Fruit fly (Drosophila melanogaster) whole organism, adult: Measurements from ENCODE around the gene r2d2.

Source experiments
- CG11617 ChIP-seq: fragments of 200-800 bp; sonication (Bioruptor generic); optimal IDR thresholded peaks from 2 replicates; lab custom pipeline; 2017; ENCODE audit warnings: mild to moderate bottlenecking, missing biosample characterization, missing genetic modification reagents, missing genetic modification characterization
- CG12768 ChIP-seq: fragments of 200-800 bp; sonication (Bioruptor generic); optimal IDR thresholded peaks from 2 replicates; lab custom pipeline; 2017; ENCODE audit warnings: missing biosample characterization, missing genetic modification characterization, mild to moderate bottlenecking, moderate library complexity, missing genetic modification reagents
- CG14711 ChIP-seq: fragments of 200-800 bp; sonication (Bioruptor generic); optimal IDR thresholded peaks from 2 replicates; lab custom pipeline; 2018; ENCODE audit warnings: missing biosample characterization, mild to moderate bottlenecking, missing genetic modification characterization, moderate library complexity
- CG1620 ChIP-seq: fragments of 200-800 bp; sonication (Bioruptor generic); optimal IDR thresholded peaks from 2 replicates; lab custom pipeline; 2016; ENCODE audit warnings: missing biosample characterization, missing genetic modification characterization
- CG33017 ChIP-seq: fragments of 200-800 bp; sonication (Bioruptor generic); optimal IDR thresholded peaks from 2 replicates; lab custom pipeline; 2018; ENCODE audit warnings: missing biosample characterization, mild to moderate bottlenecking, missing genetic modification characterization, moderate library complexity
- CG5204 ChIP-seq: fragments of 200-800 bp; sonication (Bioruptor generic); optimal IDR thresholded peaks from 2 replicates; lab custom pipeline; 2016; ENCODE audit warnings: missing biosample characterization, missing genetic modification characterization
- CG7045 ChIP-seq: fragments of 200-800 bp; sonication (Bioruptor generic); optimal IDR thresholded peaks from 2 replicates; lab custom pipeline; 2017; ENCODE audit warnings: missing biosample characterization, mild to moderate bottlenecking, missing genetic modification characterization
- CG7101 ChIP-seq: fragments of 200-800 bp; sonication (Bioruptor generic); optimal IDR thresholded peaks from 2 replicates; lab custom pipeline; 2018; ENCODE audit warnings: missing biosample characterization, mild to moderate bottlenecking, missing genetic modification characterization, moderate library complexity
- Clk ChIP-seq: fragments of 200-800 bp; sonication (Bioruptor generic); optimal IDR thresholded peaks from 2 replicates; lab custom pipeline; 2017; ENCODE audit warnings: missing biosample characterization, missing genetic modification characterization
- Crg-1 ChIP-seq: fragments of 200-800 bp; sonication (Bioruptor generic); optimal IDR thresholded peaks from 2 replicates; lab custom pipeline; 2016; ENCODE audit warnings: missing biosample characterization, missing genetic modification characterization
- Hr96 ChIP-seq: fragments of 200-800 bp; sonication (Bioruptor generic); optimal IDR thresholded peaks from 2 replicates; lab custom pipeline; 2016; ENCODE audit warnings: missing biosample characterization, missing genetic modification characterization
- Mnt ChIP-seq: fragments of 200-800 bp; sonication (Bioruptor generic); optimal IDR thresholded peaks from 2 replicates; lab custom pipeline; 2016; ENCODE audit warnings: missing biosample characterization, mild to moderate bottlenecking, missing genetic modification characterization
- bab1 ChIP-seq: fragments of 200-800 bp; sonication (Bioruptor generic); optimal IDR thresholded peaks from 3 replicates; lab custom pipeline; 2019; ENCODE audit warnings: missing biosample characterization, mild to moderate bottlenecking, missing genetic modification characterization, moderate library complexity
- cic ChIP-seq: fragments of 200-800 bp; sonication (Bioruptor generic); optimal IDR thresholded peaks from 2 replicates; lab custom pipeline; 2017; ENCODE audit warnings: missing biosample characterization, mild to moderate bottlenecking, missing genetic modification characterization, moderate library complexity
- cnc ChIP-seq, 2 experiments: fragments of >200 bp; optimal IDR thresholded peaks; 2 replicates each; lab custom pipeline; 2017
- kay ChIP-seq: fragments of 200-800 bp; sonication (Bioruptor generic); peaks from one replicate; lab custom pipeline; 2016; ENCODE audit warnings: missing biosample characterization, missing genetic modification characterization, borderline replicate concordance
- ovo ChIP-seq: fragments of 200-800 bp; sonication (Bioruptor generic); optimal IDR thresholded peaks from 2 replicates; lab custom pipeline; 2016; ENCODE audit warnings: missing biosample characterization, missing genetic modification characterization
- pad ChIP-seq: fragments of 200-800 bp; sonication (Bioruptor generic); optimal IDR thresholded peaks from 3 replicates; lab custom pipeline; 2017; ENCODE audit warnings: missing biosample characterization, missing genetic modification characterization, mild to moderate bottlenecking, moderate library complexity, missing genetic modification reagents
- tj ChIP-seq: fragments of 200-800 bp; sonication (Bioruptor generic); optimal IDR thresholded peaks from 3 replicates; lab custom pipeline; 2017; ENCODE audit warnings: missing biosample characterization, mild to moderate bottlenecking, missing genetic modification characterization, moderate library complexity
- toe ChIP-seq: fragments of 200-800 bp; sonication (Bioruptor generic); optimal IDR thresholded peaks from 2 replicates; lab custom pipeline; 2016; ENCODE audit warnings: missing biosample characterization, missing genetic modification characterization

Gene r2d2

dm6 chr2L:7782788-7783401, 17.1 kb upstream of the r2d2 start, which contains the start of gene Brd7-9:
Gene Brd7-9, plus strand, starts transcription at chr2L:7782865.
- no peak for TF ChIP-seq Clk (GFP tag; lab: Kevin White, UChicago)
- no peak for TF ChIP-seq Crg-1 (GFP tag; lab: Kevin White, UChicago)
- peak; percentile 22 for TF ChIP-seq bab1
- TF ChIP-seq CG12768 (GFP tag; lab: Kevin White, UChicago) = peak; percentile 24
- no peak for TF ChIP-seq CG1620 (GFP tag; lab: Kevin White, UChicago)
- TF ChIP-seq cic = no peak
- peak; percentile 55 for TF ChIP-seq CG11617
- TF ChIP-seq Mnt (GFP tag; lab: Kevin White, UChicago) = no peak
- TF ChIP-seq cnc (optimal IDR thresholded peaks at IDR 0.05; lab: Kevin White, UChicago) = no peak
- TF ChIP-seq tj = peak; percentile 14
- peak; percentile 10 for TF ChIP-seq CG5204
- TF ChIP-seq CG7101 (tag; lab: Kevin White, UChicago) = peak; percentile 40
- no peak for TF ChIP-seq ovo (GFP tag; lab: Kevin White, UChicago)
- peak; percentile 34 for TF ChIP-seq pad (GFP tag; lab: Kevin White, UChicago)
- TF ChIP-seq CG7045 (GFP tag; lab: Kevin White, UChicago) = peak; percentile 40

dm6 chr2L:7788952-7789466, 10.9 kb upstream of the r2d2 start:
- TF ChIP-seq kay (GFP tag; lab: Kevin White, UChicago) = peak; percentile 24
- TF ChIP-seq Mnt (GFP tag; lab: Kevin White, UChicago) = peak; percentile 5
- TF ChIP-seq CG12768 (GFP tag; lab: Kevin White, UChicago) = no peak
- no peak for TF ChIP-seq CG14711
- no peak for TF ChIP-seq cnc (optimal IDR thresholded peaks at IDR 0.05; lab: Kevin White, UChicago)
- TF ChIP-seq CG7101 (tag; lab: Kevin White, UChicago) = no peak

- no peak for TF ChIP-seq ovo (GFP tag; lab: Kevin White, UChicago)
- no peak for TF ChIP-seq Clk (GFP tag; lab: Kevin White, UChicago)
- TF ChIP-seq cic = no peak
- TF ChIP-seq CG7101 (tag; lab: Kevin White, UChicago) = no peak
- no peak for TF ChIP-seq Crg-1 (GFP tag; lab: Kevin White, UChicago)
- TF ChIP-seq CG1620 (GFP tag; lab: Kevin White, UChicago) = no peak
- TF ChIP-seq kay (GFP tag; lab: Kevin White, UChicago) = no peak
- no peak for TF ChIP-seq toe
- TF ChIP-seq bab1 = no peak
- TF ChIP-seq Mnt (GFP tag; lab: Kevin White, UChicago) = no peak
- TF ChIP-seq CG5204 = no peak
- TF ChIP-seq CG33017 = no peak
- no peak for TF ChIP-seq CG11617
- no peak for TF ChIP-seq CG14711
- no peak for TF ChIP-seq tj
- TF ChIP-seq cnc (optimal IDR thresholded peaks at IDR 0.05; lab: Kevin White, UChicago) = no peak
Measured at dm6 chr2L:7790081-7790447, 9.9 kb upstream of the r2d2 start.

dm6 chr2L:7790448-7791355, 9.2 kb upstream of the r2d2 start, which contains the start of gene CG7149:
Gene CG7149, minus strand, starts transcription at chr2L:7790557.
- peak; percentile 77 for TF ChIP-seq Mnt (GFP tag; lab: Kevin White, UChicago)
- TF ChIP-seq pad (GFP tag; lab: Kevin White, UChicago) = peak; percentile 10
- peak; percentile 20 for TF ChIP-seq CG11617
- TF ChIP-seq cnc (optimal IDR thresholded peaks at IDR 0.05; lab: Kevin White, UChicago) = no peak
- TF ChIP-seq CG7101 (tag; lab: Kevin White, UChicago) = peak; percentile 14
- peak; percentile 51 for TF ChIP-seq toe
- TF ChIP-seq Crg-1 (GFP tag; lab: Kevin White, UChicago) = no peak
- no peak for TF ChIP-seq CG1620 (GFP tag; lab: Kevin White, UChicago)
- TF ChIP-seq Hr96 (GFP tag; lab: Kevin White, UChicago) = peak; percentile 55
- peak; percentile 12 for TF ChIP-seq CG7045 (GFP tag; lab: Kevin White, UChicago)
- TF ChIP-seq ovo (GFP tag; lab: Kevin White, UChicago) = peak; percentile 40
- peak; percentile 99 for TF ChIP-seq cic
- TF ChIP-seq kay (GFP tag; lab: Kevin White, UChicago) = peak; percentile 92
- TF ChIP-seq tj = peak; percentile 55
- no peak for TF ChIP-seq Clk (GFP tag; lab: Kevin White, UChicago)
- peak; percentile 40 for TF ChIP-seq CG12768 (GFP tag; lab: Kevin White, UChicago)
- peak; percentile 46 for TF ChIP-seq CG33017
- no peak for TF ChIP-seq CG14711
- TF ChIP-seq bab1 = no peak
- TF ChIP-seq CG5204 = no peak

dm6 chr2L:7791356-7791738, 8.6 kb upstream of the r2d2 start:
- TF ChIP-seq Crg-1 (GFP tag; lab: Kevin White, UChicago) (no peak), kay (GFP tag; lab: Kevin White, UChicago) (peak; percentile 91)
